Fruit fly (Drosophila melanogaster) whole organism, wandering third instar larva: ENCODE data around the gene CG13029.

Experiments
- Dif ChIP-seq: fragments of 200-275, 200-300 bp; sonication (Bioruptor generic); optimal IDR thresholded peaks from 2 replicates; lab custom pipeline; 2018; ENCODE audit warnings: missing biosample characterization, missing genetic modification characterization; ENCODE audit not compliant: partially characterized antibody
- foxo ChIP-seq, 2 experiments: fragments of 200-800 bp; sonication (Bioruptor generic); optimal IDR thresholded peaks; 2 replicates in 1 of 2; 3 replicates in 1 of 2; lab custom pipeline; 2016 to 2017; ENCODE audit warnings: missing biosample characterization in 2 of 2, missing genetic modification characterization in 2 of 2
- tai ChIP-seq: sonication (Bioruptor generic); optimal IDR thresholded peaks from 2 replicates; lab custom pipeline; 2016; ENCODE audit warnings: missing biosample characterization, missing genetic modification characterization

DNA sequence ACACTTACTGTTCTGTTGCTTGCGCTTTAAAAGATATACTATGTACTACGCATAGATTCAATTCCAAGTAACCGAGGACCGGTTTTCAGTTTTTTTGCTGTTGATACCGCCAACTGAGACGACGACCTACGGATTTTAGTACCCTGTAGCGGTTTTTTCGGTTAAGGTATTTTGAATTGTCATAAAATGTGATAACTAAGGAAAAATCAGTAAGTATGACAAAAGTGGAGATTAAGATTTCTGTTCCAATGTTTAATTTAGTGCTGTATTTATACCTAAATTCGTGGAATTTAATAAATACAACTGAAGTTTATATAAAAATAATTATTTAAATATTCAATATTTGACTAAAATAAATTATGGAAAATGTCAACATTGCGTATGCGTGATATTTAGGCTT, 20.7 kb downstream of the CG13029 start:
- no peak for TF ChIP-seq foxo (GFP tag; optimal IDR thresholded peaks at IDR 0.05; lab: Kevin White, UChicago)
- no peak for TF ChIP-seq Dif (GFP tag; lab: Kevin White, UChicago)
- no peak for TF ChIP-seq tai (GFP tag; lab: Kevin White, UChicago)
